Worm (Caenorhabditis elegans) whole organism, L4 larva: ENCODE measurements around the gene C47E12.10.

Experiments used
- ceh-20 ChIP-seq: fragments of 200-800 bp; sonication (Bioruptor generic); IDR thresholded peaks from 2 replicates; pipeline ENCODE4 v1.3.6; 2022; ENCODE audit warnings: missing genetic modification reagents, missing genetic modification characterization, missing compliant biosample characterization

The C47E12.10 gene

DNA sequence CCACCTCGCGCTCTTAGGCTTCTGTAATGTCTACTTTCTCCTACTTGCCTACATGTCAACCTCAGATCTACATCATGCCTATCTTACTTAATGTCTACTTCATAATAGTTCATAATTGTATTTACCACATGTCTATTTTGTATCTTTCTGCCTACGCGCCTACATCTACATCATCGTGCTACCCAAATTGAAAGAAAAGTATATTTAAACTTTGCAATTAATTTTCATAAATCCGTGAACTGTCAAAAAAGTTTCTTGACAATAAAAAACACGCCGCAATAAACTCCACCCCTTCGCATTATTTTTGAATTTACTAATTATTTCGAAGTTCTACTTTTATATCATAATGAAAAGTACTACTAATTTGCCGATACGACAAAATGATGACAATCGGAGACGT, 50.4 kb downstream of the C47E12.10 start, which contains the start of gene F44D12.8 (continued):
- TF ChIP-seq ceh-20 (GFP tag; lab: Robert Waterston, UW): no peak
